Fruit fly (Drosophila melanogaster) whole organism, embryonic: ENCODE results near the gene CG43293.

ENCODE experiments used
- Asciz ChIP-seq: fragments of 200-800 bp; sonication (Bioruptor generic); optimal IDR thresholded peaks from 2 replicates; lab custom pipeline; 2017; ENCODE audit warnings: missing biosample characterization, mild to moderate bottlenecking, missing genetic modification characterization, missing genetic modification reagents
- Atf-2 ChIP-seq: fragments of 200-800 bp; sonication (Bioruptor generic); optimal IDR thresholded peaks from 2 replicates; lab custom pipeline; 2016; ENCODE audit warnings: missing biosample characterization, missing genetic modification characterization
- Atf6 ChIP-seq: fragments of 200-800 bp; sonication (Bioruptor generic); IDR thresholded peaks from 2 replicates; pipeline ENCODE4 v1.3.6; 2022; ENCODE audit warnings: missing biosample characterization, missing genetic modification characterization
- Bgb ChIP-seq: fragments of 200-800 bp; sonication (Bioruptor generic); IDR thresholded peaks from 2 replicates; pipeline ENCODE4 v1.3.6; 2022; ENCODE audit warnings: missing biosample characterization, missing genetic modification characterization; ENCODE audit not compliant: partially characterized antibody
- CG12104 ChIP-seq: fragments of 200-800 bp; sonication (Bioruptor generic); optimal IDR thresholded peaks from 3 replicates; lab custom pipeline; 2016; ENCODE audit warnings: missing biosample characterization, missing genetic modification characterization
- CG12155 ChIP-seq: fragments of 200-800 bp; sonication (Bioruptor generic); optimal IDR thresholded peaks from 3 replicates; lab custom pipeline; 2016; ENCODE audit warnings: missing biosample characterization, missing genetic modification characterization
- CG12219 ChIP-seq: fragments of 200-800 bp; sonication (Bioruptor generic); optimal IDR thresholded peaks from 3 replicates; lab custom pipeline; 2018; ENCODE audit warnings: missing biosample characterization, mild to moderate bottlenecking, missing genetic modification characterization
- CG13287 ChIP-seq: fragments of 200-800 bp; sonication (Bioruptor generic); IDR thresholded peaks from 2 replicates; pipeline ENCODE4 v1.3.6; 2022; ENCODE audit warnings: missing biosample characterization, missing genetic modification characterization; ENCODE audit not compliant: partially characterized antibody
- CG1603 ChIP-seq: fragments of 200-800 bp; sonication (Bioruptor generic); optimal IDR thresholded peaks from 2 replicates; lab custom pipeline; 2019; ENCODE audit warnings: missing biosample characterization, mild to moderate bottlenecking, missing genetic modification characterization, moderate library complexity
- CG17912 ChIP-seq: fragments of 200-800 bp; sonication (Bioruptor generic); optimal IDR thresholded peaks from 2 replicates; lab custom pipeline; 2018; ENCODE audit warnings: missing biosample characterization, mild to moderate bottlenecking, missing genetic modification characterization
- CG2199 ChIP-seq: fragments of 200-800 bp; sonication (Bioruptor generic); IDR thresholded peaks from 3 replicates; pipeline ENCODE4 v1.3.6; 2022; ENCODE audit warnings: missing biosample characterization, missing genetic modification characterization
- CG30431 ChIP-seq: fragments of 200-800 bp; sonication (Bioruptor generic); optimal IDR thresholded peaks from 2 replicates; lab custom pipeline; 2017; ENCODE audit warnings: missing biosample characterization, missing genetic modification characterization
- CG3163 ChIP-seq: fragments of 200-800 bp; sonication (Bioruptor generic); optimal IDR thresholded peaks from 3 replicates; lab custom pipeline; 2016; ENCODE audit warnings: missing biosample characterization, missing genetic modification characterization
- CG5180 ChIP-seq: fragments of 200-800 bp; sonication (Bioruptor generic); optimal IDR thresholded peaks from 3 replicates; lab custom pipeline; 2017; ENCODE audit warnings: missing biosample characterization, missing genetic modification characterization, mild to moderate bottlenecking, moderate library complexity, missing genetic modification reagents
- CG6175 ChIP-seq: fragments of 200-800 bp; sonication (Bioruptor generic); IDR thresholded peaks from 3 replicates; pipeline ENCODE4 v1.3.6; 2022; ENCODE audit warnings: missing biosample characterization, missing genetic modification characterization
- CG7745 ChIP-seq: fragments of 200-800 bp; sonication (Bioruptor generic); optimal IDR thresholded peaks from 2 replicates; lab custom pipeline; 2018; ENCODE audit warnings: missing biosample characterization, mild to moderate bottlenecking, missing genetic modification characterization, moderate library complexity
- CHES-1-like ChIP-seq: fragments of 200-800 bp; sonication (Bioruptor generic); optimal IDR thresholded peaks from 2 replicates; lab custom pipeline; 2016; ENCODE audit warnings: missing biosample characterization, missing genetic modification characterization
- D19A ChIP-seq: fragments of 200-800 bp; optimal IDR thresholded peaks from 3 replicates; lab custom pipeline; 2019; ENCODE audit warnings: missing biosample characterization, mild to moderate bottlenecking, missing genetic modification characterization, moderate library complexity
- Deaf1 ChIP-seq: fragments of 200-800 bp; optimal IDR thresholded peaks from 3 replicates; lab custom pipeline; 2019; ENCODE audit warnings: missing biosample characterization, mild to moderate bottlenecking, missing genetic modification characterization, moderate library complexity
- Doc2 ChIP-seq: fragments of 200-800 bp; sonication (Bioruptor generic); IDR thresholded peaks from 2 replicates; pipeline ENCODE4 v1.3.6; 2022; ENCODE audit warnings: missing biosample characterization, missing genetic modification characterization
- E2f1 ChIP-seq: fragments of 200-800 bp; sonication (Bioruptor generic); IDR thresholded peaks from 2 replicates; pipeline ENCODE4 v1.3.6; 2022; ENCODE audit warnings: missing biosample characterization, missing genetic modification characterization
- Jarid2 ChIP-seq: fragments of 200-800 bp; sonication (Bioruptor generic); optimal IDR thresholded peaks from 3 replicates; lab custom pipeline; 2017; ENCODE audit warnings: mild to moderate bottlenecking, missing biosample characterization, missing genetic modification reagents, missing genetic modification characterization
- MTF-1 ChIP-seq: fragments of 200-800 bp; sonication (Bioruptor generic); optimal IDR thresholded peaks from 2 replicates; lab custom pipeline; 2018; ENCODE audit warnings: missing biosample characterization, mild to moderate bottlenecking, missing genetic modification characterization, borderline replicate concordance
- Med ChIP-seq: fragments of 200-800 bp; sonication (Bioruptor generic); peaks from one replicate; lab custom pipeline; 2016; ENCODE audit warnings: missing biosample characterization, missing genetic modification characterization, mild to moderate bottlenecking, inconsistent platforms, moderate library complexity
- NFAT ChIP-seq: fragments of 200-800 bp; sonication (Bioruptor generic); IDR thresholded peaks from 2 replicates; pipeline ENCODE4 v1.3.6; 2022; ENCODE audit warnings: missing biosample characterization, missing genetic modification characterization
- Sox100B ChIP-seq: fragments of 200-800 bp; sonication (Bioruptor generic); optimal IDR thresholded peaks from 3 replicates; lab custom pipeline; 2018; ENCODE audit warnings: missing biosample characterization, mild to moderate bottlenecking, missing genetic modification characterization
- Trl ChIP-seq, 3 experiments: fragments of >200 bp in 2 of 3; fragments of 200-800 bp in 1 of 3; sonication (Bioruptor generic) in 1 of 3; optimal IDR thresholded peaks; 2 replicates in 1 of 3; 3 replicates in 2 of 3; lab custom pipeline; 2016 to 2017; ENCODE audit warnings: missing biosample characterization in 1 of 3, missing genetic modification characterization in 1 of 3
- ac ChIP-seq: fragments of 200-800 bp; sonication (Bioruptor generic); optimal IDR thresholded peaks from 3 replicates; lab custom pipeline; 2017; ENCODE audit warnings: missing biosample characterization, mild to moderate bottlenecking, missing genetic modification characterization
- ase ChIP-seq: fragments of 200-800 bp; sonication (Bioruptor generic); IDR thresholded peaks from 3 replicates; pipeline ENCODE4 v1.3.6; 2022; ENCODE audit warnings: missing biosample characterization, missing genetic modification characterization
- bsh ChIP-seq, 2 experiments: fragments of 200-800 bp; sonication (Bioruptor generic); optimal IDR thresholded peaks; 2 replicates each; lab custom pipeline; 2017 to 2018; ENCODE audit warnings: mild to moderate bottlenecking in 2 of 2, missing biosample characterization in 2 of 2, missing genetic modification characterization in 2 of 2, moderate library complexity in 1 of 2
- cg ChIP-seq: fragments of 200-800 bp; sonication (Bioruptor generic); optimal IDR thresholded peaks from 3 replicates; lab custom pipeline; 2019; ENCODE audit warnings: missing biosample characterization, mild to moderate bottlenecking, missing genetic modification characterization, moderate library complexity
- chinmo ChIP-seq: fragments of 200-800 bp; sonication (Bioruptor generic); IDR thresholded peaks from 4 replicates; pipeline ENCODE4 v1.3.6; 2022; ENCODE audit warnings: missing biosample characterization, missing genetic modification characterization; ENCODE audit not compliant: partially characterized antibody
- ftz-f1 ChIP-seq: fragments of 200-800 bp; sonication (Bioruptor generic); optimal IDR thresholded peaks from 2 replicates; lab custom pipeline; 2016; ENCODE audit warnings: missing biosample characterization, missing genetic modification characterization
- insv ChIP-seq, 2 experiments: fragments of 200-800 bp; sonication (Bioruptor generic); optimal IDR thresholded peaks; 3 replicates each; lab custom pipeline; 2016 to 2018; ENCODE audit warnings: missing biosample characterization in 2 of 2, missing genetic modification characterization in 2 of 2
- lbe ChIP-seq: fragments of 200-800 bp; sonication (Bioruptor generic); optimal IDR thresholded peaks from 2 replicates; lab custom pipeline; 2016; ENCODE audit warnings: missing biosample characterization, mild to moderate bottlenecking, missing genetic modification characterization
- oc ChIP-seq: fragments of 200-800 bp; sonication (Bioruptor generic); optimal IDR thresholded peaks from 2 replicates; lab custom pipeline; 2018; ENCODE audit warnings: missing biosample characterization, mild to moderate bottlenecking, missing genetic modification characterization, moderate library complexity
- odd ChIP-seq: fragments of 200-800 bp; sonication (Bioruptor generic); optimal IDR thresholded peaks from 2 replicates; lab custom pipeline; 2017; ENCODE audit warnings: missing biosample characterization, mild to moderate bottlenecking, missing genetic modification characterization
- otp ChIP-seq: fragments of 200-800 bp; sonication (Bioruptor generic); IDR thresholded peaks from 3 replicates; pipeline ENCODE4, ENCODE4 v1.3.6; 2022; ENCODE audit warnings: missing biosample characterization, missing genetic modification characterization
- sens ChIP-seq: fragments of 200-800 bp; sonication (Bioruptor generic); peaks from one replicate; lab custom pipeline; 2016; ENCODE audit warnings: missing biosample characterization, missing genetic modification characterization
- sna ChIP-seq: fragments of 200-800 bp; sonication (Bioruptor generic); IDR thresholded peaks from 2 replicates; pipeline ENCODE4 v1.3.6; 2022; ENCODE audit warnings: missing biosample characterization, missing genetic modification characterization; ENCODE audit not compliant: partially characterized antibody
- so ChIP-seq: fragments of 200-800 bp; sonication (Bioruptor generic); IDR thresholded peaks from 3 replicates; pipeline ENCODE4 v1.3.6; 2022; ENCODE audit warnings: missing biosample characterization, missing genetic modification characterization
- sob ChIP-seq: fragments of 200-800 bp; sonication (Bioruptor generic); IDR thresholded peaks from 2 replicates; pipeline ENCODE4 v1.3.6; 2022; ENCODE audit warnings: missing biosample characterization, missing genetic modification characterization
- sqz ChIP-seq: fragments of 200-800 bp; sonication (Bioruptor generic); optimal IDR thresholded peaks from 3 replicates; lab custom pipeline; 2018; ENCODE audit warnings: missing biosample characterization, mild to moderate bottlenecking, missing genetic modification characterization
- unc-4 ChIP-seq: fragments of 200-800 bp; sonication (Bioruptor generic); IDR thresholded peaks from 2 replicates; pipeline ENCODE4 v1.3.6; 2022; ENCODE audit warnings: missing biosample characterization, missing genetic modification characterization; ENCODE audit not compliant: partially characterized antibody
- unpg ChIP-seq: fragments of 200-800 bp; sonication (Bioruptor generic); optimal IDR thresholded peaks from 3 replicates; lab custom pipeline; 2018; ENCODE audit warnings: missing biosample characterization, mild to moderate bottlenecking, missing genetic modification characterization, moderate library complexity
- zen2 ChIP-seq: fragments of 200-800 bp; sonication (Bioruptor generic); IDR thresholded peaks from 3 replicates; pipeline ENCODE4 v1.3.6; 2022; ENCODE audit warnings: missing biosample characterization, missing genetic modification characterization; ENCODE audit not compliant: partially characterized antibody

Gene CG43293

DNA sequence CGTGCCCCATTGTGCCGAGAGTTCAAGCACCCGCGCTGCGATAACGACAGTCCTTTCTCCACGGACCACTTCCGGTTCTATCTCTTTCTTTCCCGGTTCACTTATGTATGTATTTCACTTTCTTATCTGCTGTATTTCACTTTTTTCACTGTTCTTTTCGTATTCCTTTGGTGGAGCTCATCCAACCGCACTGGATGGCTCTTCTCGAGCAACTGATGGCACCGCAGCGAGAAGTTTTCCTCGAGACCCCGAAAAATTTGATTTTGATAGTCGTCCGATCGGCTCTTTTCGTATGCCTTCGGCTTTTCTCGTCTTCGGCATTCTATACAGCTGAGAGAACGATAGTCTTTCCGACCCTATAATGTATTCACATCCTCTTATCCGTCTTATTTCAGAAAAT, 32.8 kb downstream of the CG43293 start, which contains the start of gene LanA (continued):
- TF ChIP-seq CG6175 (GFP tag; lab: Robert Waterston, UW) = 0 out of 3 replicates have a peak, but pooled peaks have one; percentile 8
- TF ChIP-seq sens (GFP tag; lab: Kevin White, UChicago) = peak; percentile 67
- TF ChIP-seq E2f1 (GFP tag; lab: Robert Waterston, UW) = peak; percentile 46
- TF ChIP-seq CHES-1-like = peak; percentile 27
- TF ChIP-seq Atf6 (GFP tag; lab: Robert Waterston, UW) = peak; percentile 44; the same call in 1 of the 2 replicates
- TF ChIP-seq ftz-f1 (GFP tag; lab: Kevin White, UChicago) = peak; percentile 2
- peak; percentile 46; the same call in 1 of the 2 replicates for TF ChIP-seq sob
- no peak for TF ChIP-seq CG30431 (GFP tag; lab: Kevin White, UChicago)
- TF ChIP-seq NFAT = 0 out of 2 replicates have a peak, but pooled peaks have one; percentile 41
- TF ChIP-seq CG1603 (tag; lab: Kevin White, UChicago) = peak; percentile 32
- TF ChIP-seq Doc2 (GFP tag; lab: Robert Waterston, UW) = no peak
- TF ChIP-seq ase (GFP tag; lab: Robert Waterston, UW) = no peak
- peak; percentile 77 for TF ChIP-seq Jarid2 (GFP tag; lab: Kevin White, UChicago)
- TF ChIP-seq, all 482 proteins: peak for 83

dm6 chr3L:6218517-6219155, 33.6 kb downstream of the CG43293 start:
- TF ChIP-seq Atf-2 (no peak), unc-4 (GFP tag; lab: Robert Waterston, UW) (peak; percentile 33), Asciz (GFP tag; lab: Kevin White, UChicago) (peak; percentile 36), CG3163 (GFP tag; lab: Kevin White, UChicago) (peak; percentile 62), zen2 (GFP tag; lab: Robert Waterston, UW) (peak; percentile 55; the same call in 1 of the 3 replicates), cg (GFP tag; lab: Kevin White, UChicago) (peak; percentile 7), so (peak; percentile 47; the same call in 1 of the 3 replicates), CG17912 (GFP tag; lab: Kevin White, UChicago) (peak; percentile 13), Med (GFP tag; lab: Kevin White, UChicago) (peak; percentile 31), MTF-1 (GFP tag; lab: Kevin White, UChicago) (peak; percentile 31), CG12104 (GFP tag; lab: Kevin White, UChicago) (no peak), Sox100B (GFP tag; lab: Kevin White, UChicago) (peak; percentile 13), CG5180 (GFP tag; lab: Kevin White, UChicago) (peak; percentile 3), Trl (optimal IDR thresholded peaks at IDR 0.05; lab: Kevin White, UChicago) (peak; percentile 70 to 72), Trl (GFP tag; optimal IDR thresholded peaks at IDR 0.05; lab: Kevin White, UChicago) (no peak), CG7745 (tag; lab: Kevin White, UChicago) (peak; percentile 29), odd (peak; percentile 47), Jarid2 (GFP tag; lab: Kevin White, UChicago) (peak; percentile 80), sna (GFP tag; lab: Robert Waterston, UW) (peak; percentile 23; the same call in 1 of the 2 replicates), CG12155 (peak; percentile 89), D19A (tag; lab: Kevin White, UChicago) (peak; percentile 94), ac (GFP tag; lab: Kevin White, UChicago) (peak; percentile 32), lbe (GFP tag; lab: Kevin White, UChicago) (peak; percentile 44), unpg (GFP tag; lab: Kevin White, UChicago) (peak; percentile 37), Bgb (GFP tag; lab: Robert Waterston, UW) (0 out of 2 replicates have a peak, but pooled peaks have one; percentile 12), CG13287 (GFP tag; lab: Robert Waterston, UW) (peak; percentile 68), CG2199 (GFP tag; lab: Robert Waterston, UW) (peak; percentile 57; the same call in 1 of the 3 replicates), Deaf1 (tag; lab: Kevin White, UChicago) (peak; percentile 96), insv (GFP tag; optimal IDR thresholded peaks at IDR 0.05; lab: Kevin White, UChicago) (peak in 1 of 2 experiments; percentile 4), chinmo (GFP tag; lab: Robert Waterston, UW) (peak; percentile 93), CG12219 (GFP tag; lab: Kevin White, UChicago) (peak; percentile 30), oc (peak; percentile 29), bsh (GFP tag; optimal IDR thresholded peaks at IDR 0.05; lab: Kevin White, UChicago) (peak in 1 of 2 experiments; percentile 56), sqz (peak; percentile 36), otp (GFP tag; lab: Robert Waterston, UW) (peak; percentile 13; the same call in 1 of the 3 replicates)
